Worm (Caenorhabditis elegans) whole organism, L1 larva: ENCODE data around the gene fbxa-6.

Experiments
- blmp-1 ChIP-seq: fragments of 150-350 bp; optimal IDR thresholded peaks from 2 replicates; lab custom pipeline; 2014; ENCODE audit warnings: missing biosample characterization, missing genetic modification characterization
- ceh-63 ChIP-seq: fragments of 200-800 bp; sonication (Bioruptor generic); optimal IDR thresholded peaks from 2 replicates; lab custom pipeline; 2018; ENCODE audit warnings: mild to moderate bottlenecking, missing genetic modification characterization, missing compliant biosample characterization
- ceh-8 ChIP-seq: fragments of 200-800 bp; sonication (Bioruptor generic); optimal IDR thresholded peaks from 2 replicates; lab custom pipeline; 2018; ENCODE audit warnings: mild to moderate bottlenecking, missing genetic modification characterization, moderate library complexity, missing compliant biosample characterization
- ceh-88 ChIP-seq: fragments of 200-800 bp; sonication (Bioruptor generic); IDR thresholded peaks from 2 replicates; pipeline ENCODE4 v1.3.6; 2022; ENCODE audit warnings: missing genetic modification characterization, missing compliant biosample characterization
- dpl-1 ChIP-seq, 3 experiments: fragments of 150-350 bp in 2 of 3; sonication (generic microtip) in 1 of 3; optimal IDR thresholded peaks; 2 replicates each; lab custom pipeline; 2014 to 2017; ENCODE audit warnings: missing biosample characterization in 3 of 3, missing genetic modification characterization in 3 of 3, missing genetic modification reagents in 3 of 3
- efl-1 ChIP-seq, 4 experiments: fragments of 150-350 bp; optimal IDR thresholded peaks in 3 of 4; peaks in 1 of 4; 1 replicate in 1 of 4; 2 replicates in 3 of 4; lab custom pipeline; 2014; ENCODE audit warnings: missing biosample characterization in 2 of 4, missing genetic modification characterization in 2 of 4, missing genetic modification reagents in 2 of 4
- efl-3 ChIP-seq: fragments of 200-800 bp; sonication (Bioruptor generic); optimal IDR thresholded peaks from 2 replicates; lab custom pipeline; 2018; ENCODE audit warnings: mild to moderate bottlenecking, missing genetic modification characterization, missing compliant biosample characterization
- egl-27 ChIP-seq, 2 experiments: fragments of 150-350 bp in 1 of 2; sonication (generic microtip); optimal IDR thresholded peaks; 3 replicates each; lab custom pipeline; 2017 to 2018; ENCODE audit warnings: missing biosample characterization in 2 of 2, missing genetic modification characterization in 2 of 2, missing genetic modification reagents in 2 of 2
- elt-2 ChIP-seq: sonication (generic microtip); optimal IDR thresholded peaks from 2 replicates; lab custom pipeline; 2016; ENCODE audit warnings: missing genetic modification characterization, mild to moderate bottlenecking, inconsistent platforms, missing compliant biosample characterization, missing genetic modification reagents
- elt-3 ChIP-seq, 6 experiments: fragments of 150-350 bp in 1 of 6; sonication (generic microtip); optimal IDR thresholded peaks; 2 replicates each; lab custom pipeline; 2017 to 2018; ENCODE audit warnings: missing biosample characterization in 6 of 6, missing genetic modification characterization in 6 of 6, inconsistent platforms in 1 of 6
- ets-5 ChIP-seq: fragments of 200-800 bp; sonication (Bioruptor generic); IDR thresholded peaks from 2 replicates; pipeline ENCODE4 v1.3.6; 2022; ENCODE audit warnings: missing genetic modification characterization, missing compliant biosample characterization
- fkh-8 ChIP-seq: sonication (generic microtip); optimal IDR thresholded peaks from 2 replicates; lab custom pipeline; 2016; ENCODE audit warnings: mild to moderate bottlenecking, missing genetic modification characterization, missing compliant biosample characterization
- hlh-4 ChIP-seq: sonication (generic microtip); optimal IDR thresholded peaks from 2 replicates; lab custom pipeline; 2016; ENCODE audit warnings: mild to moderate bottlenecking, missing genetic modification characterization, missing compliant biosample characterization
- hpl-2 ChIP-seq: fragments of 150-350 bp; optimal IDR thresholded peaks from 2 replicates; lab custom pipeline; 2014; ENCODE audit warnings: missing biosample characterization, missing genetic modification reagents, missing genetic modification characterization
- lin-15B ChIP-seq: fragments of 150-350 bp; sonication (generic microtip); optimal IDR thresholded peaks from 3 replicates; lab custom pipeline; 2014; ENCODE audit warnings: missing biosample characterization, missing genetic modification characterization
- lin-35 ChIP-seq, 2 experiments: fragments of 150-350 bp; optimal IDR thresholded peaks; 2 replicates each; lab custom pipeline; 2014; ENCODE audit warnings: missing biosample characterization in 2 of 2, missing genetic modification characterization in 2 of 2, missing genetic modification reagents in 2 of 2
- lsy-2 ChIP-seq, 2 experiments: fragments of 150-350 bp; optimal IDR thresholded peaks; 2 replicates each; lab custom pipeline; 2014; ENCODE audit warnings: missing biosample characterization in 2 of 2, missing genetic modification characterization in 2 of 2
- mab-9 ChIP-seq: fragments of 200-800 bp; sonication (Bioruptor generic); IDR thresholded peaks from 2 replicates; pipeline ENCODE4 v1.3.6; 2022; ENCODE audit warnings: missing genetic modification reagents, missing genetic modification characterization, missing compliant biosample characterization
- mdl-1 ChIP-seq, 2 experiments: fragments of 150-350 bp; optimal IDR thresholded peaks; 2 replicates each; lab custom pipeline; 2014 to 2017; ENCODE audit warnings: missing biosample characterization in 2 of 2, missing genetic modification characterization in 2 of 2, inconsistent platforms in 1 of 2
- mep-1 ChIP-seq: fragments of 150-350 bp; optimal IDR thresholded peaks from 2 replicates; lab custom pipeline; 2014; ENCODE audit warnings: missing biosample characterization, missing genetic modification characterization
- nhr-19 ChIP-seq: fragments of 200-800 bp; sonication (Bioruptor generic); conservative IDR thresholded peaks from 2 replicates; pipeline ENCODE4 v1.3.6; 2022; ENCODE audit warnings: missing genetic modification characterization, missing compliant biosample characterization
- nhr-20 ChIP-seq: sonication (generic microtip); optimal IDR thresholded peaks from 2 replicates; lab custom pipeline; 2016; ENCODE audit warnings: mild to moderate bottlenecking, missing genetic modification characterization, missing compliant biosample characterization
- nhr-237 ChIP-seq: fragments of 150-350 bp; optimal IDR thresholded peaks from 2 replicates; lab custom pipeline; 2014; ENCODE audit warnings: missing biosample characterization, missing genetic modification characterization
- nhr-71 ChIP-seq: sonication (generic microtip); optimal IDR thresholded peaks from 2 replicates; lab custom pipeline; 2016; ENCODE audit warnings: mild to moderate bottlenecking, missing genetic modification characterization, moderate library complexity, missing compliant biosample characterization
- nhr-76 ChIP-seq: sonication (generic microtip); optimal IDR thresholded peaks from 2 replicates; lab custom pipeline; 2017; ENCODE audit warnings: missing biosample characterization, missing genetic modification characterization
- nhr-77 ChIP-seq: fragments of 150-350 bp; optimal IDR thresholded peaks from 2 replicates; lab custom pipeline; 2014; ENCODE audit warnings: missing biosample characterization, missing genetic modification characterization
- nhr-84 ChIP-seq: sonication (generic microtip); optimal IDR thresholded peaks from 2 replicates; lab custom pipeline; 2017; ENCODE audit warnings: missing biosample characterization, missing genetic modification characterization
- nhr-85 ChIP-seq: sonication (generic microtip); peaks from one replicate; lab custom pipeline; 2016; ENCODE audit warnings: missing genetic modification characterization, inconsistent platforms, missing compliant biosample characterization
- nhr-90 ChIP-seq: sonication (generic microtip); optimal IDR thresholded peaks from 2 replicates; lab custom pipeline; 2016; ENCODE audit warnings: mild to moderate bottlenecking, missing genetic modification characterization, missing compliant biosample characterization; ENCODE audit not compliant: poor library complexity
- pqm-1 ChIP-seq: sonication (generic microtip); optimal IDR thresholded peaks from 3 replicates; lab custom pipeline; 2017; ENCODE audit warnings: missing biosample characterization, missing genetic modification characterization
- rnt-1 ChIP-seq: sonication (generic microtip); optimal IDR thresholded peaks from 2 replicates; lab custom pipeline; 2016; ENCODE audit warnings: mild to moderate bottlenecking, missing genetic modification characterization, moderate library complexity, missing compliant biosample characterization
- snpc-4 ChIP-seq: fragments of 150-350 bp; optimal IDR thresholded peaks from 2 replicates; lab custom pipeline; 2014; ENCODE audit warnings: missing biosample characterization, missing genetic modification characterization
- snu-23 ChIP-seq: sonication (generic microtip); optimal IDR thresholded peaks from 2 replicates; lab custom pipeline; 2016; ENCODE audit warnings: missing genetic modification characterization, missing compliant biosample characterization
- sptf-1 ChIP-seq: fragments of 150-350 bp; optimal IDR thresholded peaks from 2 replicates; lab custom pipeline; 2014; ENCODE audit warnings: missing biosample characterization, missing genetic modification characterization
- unc-130 ChIP-seq: fragments of 150-350 bp; optimal IDR thresholded peaks from 2 replicates; lab custom pipeline; 2017; ENCODE audit warnings: missing biosample characterization, missing genetic modification characterization, inconsistent platforms
- unc-30 ChIP-seq: sonication (generic microtip); optimal IDR thresholded peaks from 2 replicates; lab custom pipeline; 2017; ENCODE audit warnings: missing biosample characterization, missing genetic modification characterization
- unc-98 ChIP-seq: fragments of 200-800 bp; sonication (Bioruptor generic); IDR thresholded peaks from 2 replicates; pipeline ENCODE4 v1.3.6; 2022; ENCODE audit warnings: missing genetic modification characterization, missing compliant biosample characterization
- vab-15 ChIP-seq: sonication (generic microtip); optimal IDR thresholded peaks from 2 replicates; lab custom pipeline; 2017; ENCODE audit warnings: missing genotype, mild to moderate bottlenecking, missing genetic modification characterization, missing compliant biosample characterization
- xbp-1 ChIP-seq: sonication (generic microtip); optimal IDR thresholded peaks from 2 replicates; lab custom pipeline; 2016; ENCODE audit warnings: missing genetic modification characterization, missing compliant biosample characterization
- ztf-4 ChIP-seq: fragments of 150-350 bp; optimal IDR thresholded peaks from 2 replicates; lab custom pipeline; 2014; ENCODE audit warnings: missing biosample characterization, missing genetic modification characterization

Gene fbxa-6

ce11 chrIII:42725-43124, 39.8 kb upstream of the fbxa-6 start:
- TF ChIP-seq efl-1 (optimal IDR thresholded peaks at IDR 0.05; lab: Kevin White, UChicago) (no peak), efl-1 (GFP tag; optimal IDR thresholded peaks at IDR 0.05 in 1 of 2; lab: Kevin White, UChicago) (peak in 1 of 2 experiments; percentile 23), pqm-1 (tag; lab: Kevin White, UChicago) (no peak), ceh-63 (no peak), hpl-2 (GFP tag; lab: Kevin White, UChicago) (no peak), nhr-237 (tag; lab: Kevin White, UChicago) (no peak)
- TF ChIP-seq, all 84 proteins: peak for 1

DNA sequence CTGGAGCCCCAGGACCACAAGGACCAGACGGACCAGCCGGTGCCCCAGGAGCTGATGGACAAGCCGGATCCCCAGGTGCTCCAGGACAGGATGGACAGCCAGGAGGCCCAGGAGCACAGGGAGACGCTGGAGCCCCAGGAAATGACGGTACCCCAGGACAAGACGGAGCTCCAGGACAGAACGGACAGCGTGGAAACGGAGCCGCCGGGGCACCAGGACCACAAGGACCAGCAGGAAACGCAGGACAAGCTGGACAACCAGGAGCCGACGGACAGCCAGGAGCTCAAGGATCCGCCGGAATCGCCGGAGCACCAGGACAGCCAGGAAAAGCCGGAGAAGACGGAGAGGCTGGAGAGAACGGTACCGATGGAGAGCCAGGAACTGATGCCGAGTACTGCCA, 38.6 kb upstream of the fbxa-6 start:
- TF ChIP-seq unc-30 (tag; lab: Kevin White, UChicago) (no peak), efl-1 (optimal IDR thresholded peaks at IDR 0.05; lab: Kevin White, UChicago) (no peak), efl-1 (GFP tag; optimal IDR thresholded peaks at IDR 0.05 in 1 of 2; lab: Kevin White, UChicago) (peak in 1 of 2 experiments; percentile 65), nhr-84 (tag; lab: Kevin White, UChicago) (no peak), ets-5 (GFP tag; lab: Robert Waterston, UW) (no peak), xbp-1 (tag; lab: Kevin White, UChicago) (no peak)

ce11 chrIII:40580-41113, 37.8 kb upstream of the fbxa-6 start, which contains the start of gene col-88:
Gene col-88 (plus strand): TSS chrIII:41063.
- TF ChIP-seq egl-27 (tag; optimal IDR thresholded peaks at IDR 0.05; lab: Kevin White, UChicago) (no peak), blmp-1 (tag; lab: Kevin White, UChicago) (peak; percentile 97), nhr-77 (tag; lab: Kevin White, UChicago) (no peak), xbp-1 (tag; lab: Kevin White, UChicago) (no peak), efl-3 (no peak), nhr-90 (tag; lab: Kevin White, UChicago) (no peak), hlh-4 (tag; lab: Kevin White, UChicago) (no peak), fkh-8 (tag; lab: Kevin White, UChicago) (no peak), hpl-2 (GFP tag; lab: Kevin White, UChicago) (no peak), ceh-88 (GFP tag; lab: Robert Waterston, UW) (no peak), nhr-71 (tag; lab: Kevin White, UChicago) (no peak), pqm-1 (tag; lab: Kevin White, UChicago) (no peak), rnt-1 (tag; lab: Kevin White, UChicago) (no peak), nhr-76 (tag; lab: Kevin White, UChicago) (no peak), ztf-4 (no peak), vab-15 (no peak), elt-3 (tag; optimal IDR thresholded peaks at IDR 0.05; lab: Kevin White, UChicago) (peak in 1 of 6 experiments; percentile 54), snu-23 (GFP tag; lab: Kevin White, UChicago) (no peak)

ce11 chrIII:39516-39915, 36.6 kb upstream of the fbxa-6 start:
- TF ChIP-seq nhr-84 (tag; lab: Kevin White, UChicago) (no peak), nhr-19 (no peak), blmp-1 (tag; lab: Kevin White, UChicago) (peak; percentile 30)

DNA sequence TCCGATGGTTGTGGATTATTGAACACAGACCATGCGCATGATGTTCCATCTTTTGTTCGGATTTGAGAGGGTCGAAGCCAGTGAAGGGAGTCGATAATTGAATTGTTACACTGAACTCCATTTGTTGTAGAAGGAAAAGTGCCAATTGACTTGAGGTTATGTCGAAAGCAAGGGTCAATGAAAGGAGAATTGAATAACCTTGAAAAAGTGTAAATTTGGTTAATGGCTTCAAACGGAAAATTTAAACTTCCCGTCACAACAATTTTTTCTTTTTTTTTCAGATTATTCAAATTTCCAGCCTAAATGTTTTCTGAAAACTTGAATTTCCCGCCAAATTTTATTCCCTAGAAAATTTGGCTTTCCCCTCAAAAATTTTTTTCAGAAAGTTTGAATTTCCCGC, 35.2 kb upstream of the fbxa-6 start, which contains the start of gene clp-10:
TSS of gene clp-10 (minus strand) at position 101 of the 400 bp plus-strand sequence.
- TF ChIP-seq lin-15B (no peak), unc-98 (GFP tag; lab: Robert Waterston, UW) (no peak), snpc-4 (tag; lab: Kevin White, UChicago) (no peak), mdl-1 (tag; optimal IDR thresholded peaks at IDR 0.05; lab: Kevin White, UChicago) (no peak), mep-1 (tag; lab: Kevin White, UChicago) (no peak), elt-2 (no peak), nhr-85 (tag; lab: Kevin White, UChicago) (no peak), unc-130 (tag; lab: Kevin White, UChicago) (no peak), lsy-2 (tag; optimal IDR thresholded peaks at IDR 0.05; lab: Kevin White, UChicago) (no peak), nhr-237 (tag; lab: Kevin White, UChicago) (no peak), dpl-1 (GFP tag; optimal IDR thresholded peaks at IDR 0.05; lab: Kevin White, UChicago) (no peak), ceh-8 (GFP tag; lab: Kevin White, UChicago) (no peak), nhr-90 (tag; lab: Kevin White, UChicago) (no peak), lin-35 (GFP tag; optimal IDR thresholded peaks at IDR 0.05; lab: Kevin White, UChicago) (no peak), pqm-1 (tag; lab: Kevin White, UChicago) (no peak), nhr-20 (no peak), mab-9 (GFP tag; lab: Robert Waterston, UW) (no peak), sptf-1 (tag; lab: Kevin White, UChicago) (no peak), nhr-77 (tag; lab: Kevin White, UChicago) (no peak)
